Fruit fly (Drosophila melanogaster) whole organism, embryonic: ENCODE measurements around the gene mxc.

ENCODE experiments used
- B-H1 ChIP-seq: fragments of 200-800 bp; sonication (Bioruptor generic); IDR thresholded peaks from 3 replicates; pipeline ENCODE4 v1.3.6; 2022; ENCODE audit warnings: missing biosample characterization, missing genetic modification characterization
- Bdp1 ChIP-seq: fragments of 200-800 bp; sonication (Bioruptor generic); optimal IDR thresholded peaks from 3 replicates; lab custom pipeline; 2016; ENCODE audit warnings: missing biosample characterization, missing genetic modification characterization
- CG11504 ChIP-seq: fragments of 200-800 bp; sonication (Bioruptor generic); optimal IDR thresholded peaks from 3 replicates; lab custom pipeline; 2019; ENCODE audit warnings: missing biosample characterization, mild to moderate bottlenecking, missing genetic modification characterization, moderate library complexity
- CG11696 ChIP-seq: fragments of 200-800 bp; sonication (Bioruptor generic); IDR thresholded peaks from 2 replicates; pipeline ENCODE4 v1.3.6; 2022; ENCODE audit warnings: missing biosample characterization, missing genetic modification characterization
- CG1603 ChIP-seq: fragments of 200-800 bp; sonication (Bioruptor generic); optimal IDR thresholded peaks from 2 replicates; lab custom pipeline; 2019; ENCODE audit warnings: missing biosample characterization, mild to moderate bottlenecking, missing genetic modification characterization, moderate library complexity
- CG2889 ChIP-seq: fragments of 200-800 bp; sonication (Bioruptor generic); IDR thresholded peaks from 3 replicates; pipeline ENCODE4 v1.3.6; 2022; ENCODE audit warnings: missing biosample characterization, missing genetic modification characterization
- CG32772 ChIP-seq: fragments of 200-800 bp; sonication (Bioruptor generic); IDR thresholded peaks from 2 replicates; pipeline ENCODE4 v1.3.6; 2022; ENCODE audit warnings: missing biosample characterization, missing genetic modification characterization
- CG34224 ChIP-seq: fragments of 200-800 bp; sonication (Bioruptor generic); IDR thresholded peaks from 3 replicates; pipeline ENCODE4 v1.3.6; 2022; ENCODE audit warnings: missing biosample characterization, missing genetic modification characterization; ENCODE audit not compliant: partially characterized antibody
- CG4282 ChIP-seq: fragments of 200-800 bp; sonication (Bioruptor generic); optimal IDR thresholded peaks from 2 replicates; lab custom pipeline; 2016; ENCODE audit warnings: missing biosample characterization, missing genetic modification characterization
- CG4854 ChIP-seq: fragments of 200-800 bp; sonication (Bioruptor generic); optimal IDR thresholded peaks from 2 replicates; lab custom pipeline; 2016; ENCODE audit warnings: missing biosample characterization, missing genetic modification characterization, inconsistent platforms
- CG6791 ChIP-seq: fragments of 200-800 bp; sonication (Bioruptor generic); IDR thresholded peaks from 3 replicates; pipeline ENCODE4 v1.3.6; 2022; ENCODE audit warnings: missing biosample characterization, missing genetic modification characterization; ENCODE audit not compliant: partially characterized antibody
- CG7839 ChIP-seq: fragments of 200-800 bp; sonication (Bioruptor generic); optimal IDR thresholded peaks from 3 replicates; lab custom pipeline; 2018; ENCODE audit warnings: missing biosample characterization, mild to moderate bottlenecking, missing genetic modification characterization, moderate library complexity
- CG8089 ChIP-seq: fragments of 200-800 bp; sonication (Bioruptor generic); optimal IDR thresholded peaks from 3 replicates; lab custom pipeline; 2016; ENCODE audit warnings: missing biosample characterization, missing genetic modification characterization
- Dip3 ChIP-seq: fragments of 200-800 bp; sonication (Bioruptor generic); optimal IDR thresholded peaks from 3 replicates; lab custom pipeline; 2016; ENCODE audit warnings: missing biosample characterization, missing genetic modification characterization
- Doc3 ChIP-seq: fragments of 200-800 bp; sonication (Bioruptor generic); IDR thresholded peaks from 3 replicates; pipeline ENCODE4 v1.3.6; 2022; ENCODE audit warnings: missing biosample characterization, missing genetic modification characterization; ENCODE audit not compliant: partially characterized antibody
- Hr39 ChIP-seq: fragments of >200 bp; optimal IDR thresholded peaks from 2 replicates; lab custom pipeline; 2017
- Med ChIP-seq: fragments of 200-800 bp; sonication (Bioruptor generic); peaks from one replicate; lab custom pipeline; 2016; ENCODE audit warnings: missing biosample characterization, missing genetic modification characterization, mild to moderate bottlenecking, inconsistent platforms, moderate library complexity
- Meics ChIP-seq: fragments of 200-800 bp; sonication (Bioruptor generic); optimal IDR thresholded peaks from 2 replicates; lab custom pipeline; 2017; ENCODE audit warnings: missing biosample characterization, mild to moderate bottlenecking, missing genetic modification characterization
- Myb ChIP-seq: fragments of 200-800 bp; sonication (Bioruptor generic); optimal IDR thresholded peaks from 2 replicates; lab custom pipeline; 2016; ENCODE audit warnings: missing biosample characterization, missing genetic modification characterization
- Nf-YA ChIP-seq: fragments of 200-800 bp; sonication (Bioruptor generic); IDR thresholded peaks from 2 replicates; pipeline ENCODE4 v1.3.6; 2022; ENCODE audit warnings: missing biosample characterization, missing genetic modification characterization
- Ravus ChIP-seq: fragments of 200-800 bp; sonication (Bioruptor generic); IDR thresholded peaks from 2 replicates; pipeline ENCODE4 v1.3.6; 2022; ENCODE audit warnings: missing biosample characterization, missing genetic modification characterization
- Stat92E ChIP-seq, 3 experiments: fragments of >200 bp in 2 of 3; fragments of 200-800 bp in 1 of 3; sonication (Bioruptor generic) in 1 of 3; optimal IDR thresholded peaks; 2 replicates each; lab custom pipeline; 2017 to 2019; ENCODE audit warnings: missing biosample characterization in 3 of 3, missing genetic modification characterization in 3 of 3, mild to moderate bottlenecking in 1 of 3, moderate library complexity in 1 of 3
- exex ChIP-seq: fragments of 200-800 bp; sonication (Bioruptor generic); optimal IDR thresholded peaks from 4 replicates; lab custom pipeline; 2018; ENCODE audit warnings: missing biosample characterization, mild to moderate bottlenecking, missing genetic modification characterization, moderate library complexity
- eyg ChIP-seq: fragments of 200-800 bp; sonication (Bioruptor generic); optimal IDR thresholded peaks from 3 replicates; lab custom pipeline; 2016; ENCODE audit warnings: missing biosample characterization, missing genetic modification characterization
- gfzf ChIP-seq: fragments of 200-800 bp; sonication (Bioruptor generic); optimal IDR thresholded peaks from 2 replicates; lab custom pipeline; 2016; ENCODE audit warnings: missing biosample characterization, mild to moderate bottlenecking, missing genetic modification characterization, moderate library complexity
- her ChIP-seq: fragments of 200-800 bp; sonication (Bioruptor generic); optimal IDR thresholded peaks from 2 replicates; lab custom pipeline; 2016; ENCODE audit warnings: missing biosample characterization, missing genetic modification characterization
- pita ChIP-seq: fragments of 200-800 bp; sonication (Bioruptor generic); optimal IDR thresholded peaks from 2 replicates; lab custom pipeline; 2017; ENCODE audit warnings: missing biosample characterization, mild to moderate bottlenecking, missing genetic modification characterization
- sim ChIP-seq: fragments of 200-800 bp; sonication (Bioruptor generic); IDR thresholded peaks from 2 replicates; pipeline ENCODE4 v1.3.6; 2022; ENCODE audit warnings: missing biosample characterization, missing genetic modification characterization
- so ChIP-seq: fragments of 200-800 bp; sonication (Bioruptor generic); IDR thresholded peaks from 3 replicates; pipeline ENCODE4 v1.3.6; 2022; ENCODE audit warnings: missing biosample characterization, missing genetic modification characterization
- stc ChIP-seq: fragments of 200-800 bp; sonication (Bioruptor generic); IDR thresholded peaks from 2 replicates; pipeline ENCODE4 v1.3.6; 2022; ENCODE audit warnings: missing biosample characterization, missing genetic modification characterization

mxc gene

dm6 chrX:9187429-9187828, 55.8 kb downstream of the mxc start (continued):
- peak; percentile 12 for TF ChIP-seq Myb (GFP tag; lab: Kevin White, UChicago)
- TF ChIP-seq sim (GFP tag; lab: Robert Waterston, UW), result no peak
- TF ChIP-seq so (GFP tag; lab: Robert Waterston, UW), result no peak
- TF ChIP-seq Dip3, result no peak
- no peak for TF ChIP-seq her
- TF ChIP-seq B-H1 (GFP tag; lab: Robert Waterston, UW), result no peak
- no peak for TF ChIP-seq CG32772 (GFP tag; lab: Robert Waterston, UW)
- TF ChIP-seq CG1603, result no peak
- no peak for TF ChIP-seq Meics (GFP tag; lab: Kevin White, UChicago)
- no peak for TF ChIP-seq Stat92E (GFP tag; optimal IDR thresholded peaks at IDR 0.05; lab: Kevin White, UChicago)
- peak; percentile 10 for TF ChIP-seq gfzf (GFP tag; lab: Kevin White, UChicago)
- no peak for TF ChIP-seq Bdp1 (GFP tag; lab: Kevin White, UChicago)
- no peak for TF ChIP-seq stc
- TF ChIP-seq CG4854 (GFP tag; lab: Kevin White, UChicago), result no peak
- no peak for TF ChIP-seq Hr39 (lab: Kevin White, UChicago)
- no peak for TF ChIP-seq eyg (GFP tag; lab: Kevin White, UChicago)
- no peak for TF ChIP-seq CG11504 (tag; lab: Kevin White, UChicago)
- no peak for TF ChIP-seq pita (GFP tag; lab: Kevin White, UChicago)
- 0 out of 3 replicates have a peak, but pooled peaks have one; percentile 23 for TF ChIP-seq Doc3 (GFP tag; lab: Robert Waterston, UW)
- no peak for TF ChIP-seq Ravus
- TF ChIP-seq CG34224 (GFP tag; lab: Robert Waterston, UW), result peak; percentile 27; the same call in 1 of the 3 replicates
- no peak for TF ChIP-seq CG11696 (GFP tag; lab: Robert Waterston, UW)
- TF ChIP-seq CG8089, result no peak
- no peak for TF ChIP-seq CG2889 (GFP tag; lab: Robert Waterston, UW)
- no peak for TF ChIP-seq Nf-YA (GFP tag; lab: Robert Waterston, UW)
- no peak for TF ChIP-seq exex
- no peak for TF ChIP-seq Med (GFP tag; lab: Kevin White, UChicago)
- no peak for TF ChIP-seq CG4282 (GFP tag; lab: Kevin White, UChicago)
- peak; percentile 75 for TF ChIP-seq CG6791 (GFP tag; lab: Robert Waterston, UW)
- no peak for TF ChIP-seq CG7839 (tag; lab: Kevin White, UChicago)
